Worm (Caenorhabditis elegans) whole organism, young adult: ENCODE data around the gene daao-1.

Source experiments
- B0035.1 ChIP-seq: sonication (generic microtip); optimal IDR thresholded peaks from 2 replicates; lab custom pipeline; 2016; ENCODE audit warnings: missing genetic modification characterization, mild to moderate bottlenecking, missing compliant biosample characterization, missing genotype, missing genetic modification reagents
- B0261.1 ChIP-seq: sonication (generic microtip); optimal IDR thresholded peaks from 2 replicates; lab custom pipeline; 2016; ENCODE audit warnings: mild to moderate bottlenecking, missing genetic modification characterization, moderate library complexity, missing compliant biosample characterization
- D2030.7 ChIP-seq: fragments of 200-800 bp; sonication (Bioruptor generic); IDR thresholded peaks from 2 replicates; pipeline ENCODE4 v1.3.6; 2022; ENCODE audit warnings: missing genetic modification reagents, missing genetic modification characterization, missing compliant biosample characterization
- F22D6.2 ChIP-seq: sonication (generic microtip); optimal IDR thresholded peaks from 2 replicates; lab custom pipeline; 2016; ENCODE audit warnings: mild to moderate bottlenecking, missing genetic modification characterization, missing compliant biosample characterization
- F23B12.7 ChIP-seq: sonication (generic microtip); optimal IDR thresholded peaks from 2 replicates; lab custom pipeline; 2017; ENCODE audit warnings: missing genetic modification characterization, mild to moderate bottlenecking, missing compliant biosample characterization, antibody characterized with exemption, moderate library complexity; ENCODE audit not compliant: insufficient read depth
- F37B4.10 ChIP-seq: fragments of 200-800 bp; sonication (Bioruptor generic); IDR thresholded peaks from 2 replicates; pipeline ENCODE4 v1.3.6; 2022; ENCODE audit warnings: missing genetic modification characterization, missing compliant biosample characterization
- F57A8.1 ChIP-seq: fragments of 200-800 bp; sonication (Bioruptor generic); optimal IDR thresholded peaks from 2 replicates; lab custom pipeline; 2018; ENCODE audit warnings: mild to moderate bottlenecking, missing genetic modification characterization, moderate library complexity, missing compliant biosample characterization
- K11D2.4 ChIP-seq: fragments of 200-800 bp; sonication (Bioruptor generic); IDR thresholded peaks from 2 replicates; pipeline ENCODE4 v1.3.6; 2022; ENCODE audit warnings: missing genetic modification reagents, missing genetic modification characterization, missing compliant biosample characterization
- T07F8.4 ChIP-seq: sonication (generic microtip); optimal IDR thresholded peaks from 2 replicates; lab custom pipeline; 2016; ENCODE audit warnings: mild to moderate bottlenecking, missing genetic modification characterization, moderate library complexity, missing compliant biosample characterization
- T26A5.8 ChIP-seq: sonication (generic microtip); optimal IDR thresholded peaks from 2 replicates; lab custom pipeline; 2016; ENCODE audit warnings: missing genetic modification characterization, missing compliant biosample characterization
- Y53F4B.3 ChIP-seq: fragments of 200-800 bp; sonication (Bioruptor generic); IDR thresholded peaks from 2 replicates; pipeline ENCODE4 v1.3.6; 2022; ENCODE audit warnings: missing genetic modification reagents, missing genetic modification characterization, missing compliant biosample characterization
- Y53G8AR.9 ChIP-seq: fragments of 200-800 bp; sonication (Bioruptor generic); conservative IDR thresholded peaks from 2 replicates; pipeline ENCODE4 v1.3.6; 2022; ENCODE audit warnings: missing genetic modification reagents, missing genetic modification characterization, missing compliant biosample characterization
- Y56A3A.18 ChIP-seq: fragments of 200-800 bp; sonication (Bioruptor generic); IDR thresholded peaks from 2 replicates; pipeline ENCODE4 v1.3.6; 2022; ENCODE audit warnings: missing genetic modification reagents, missing genetic modification characterization, missing compliant biosample characterization
- Y67H2A.10 ChIP-seq: fragments of 200-800 bp; sonication (Bioruptor generic); conservative IDR thresholded peaks from 2 replicates; pipeline ENCODE4 v1.3.6; 2022; ENCODE audit warnings: missing genetic modification reagents, missing genetic modification characterization, missing compliant biosample characterization
- Y95B8A.8 ChIP-seq: fragments of 200-800 bp; sonication (Bioruptor generic); IDR thresholded peaks from 2 replicates; pipeline ENCODE4 v1.3.6; 2022; ENCODE audit warnings: missing genetic modification reagents, missing genetic modification characterization, missing compliant biosample characterization
- ama-1 ChIP-seq, 3 experiments: fragments of 150-350 bp in 1 of 3; sonication (generic microtip) in 2 of 3; optimal IDR thresholded peaks; 2 replicates each; lab custom pipeline; 2014 to 2018; ENCODE audit warnings: missing biosample characterization in 2 of 3, missing genetic modification characterization in 2 of 3, missing genetic modification reagents in 2 of 3
- aptf-3 ChIP-seq: fragments of 200-800 bp; sonication (Bioruptor generic); IDR thresholded peaks from 2 replicates; pipeline ENCODE4 v1.3.6; 2022; ENCODE audit warnings: missing genetic modification characterization, missing compliant biosample characterization
- athp-1 ChIP-seq: sonication (generic microtip); optimal IDR thresholded peaks from 2 replicates; lab custom pipeline; 2017; ENCODE audit warnings: mild to moderate bottlenecking, missing genetic modification characterization, missing compliant biosample characterization
- cebp-1 ChIP-seq, 2 experiments: fragments of 200-800 bp in 1 of 2; sonication (Bioruptor generic) in 1 of 2; sonication (generic microtip) in 1 of 2; IDR thresholded peaks in 1 of 2; optimal IDR thresholded peaks in 1 of 2; 2 replicates each; pipeline versions ENCODE4 v1.3.6 to Lab custom; 2017 to 2022; ENCODE audit warnings: missing compliant biosample characterization in 2 of 2, missing genetic modification characterization in 2 of 2, mild to moderate bottlenecking in 1 of 2, missing genetic modification reagents in 1 of 2, moderate library complexity in 1 of 2
- chd-7 ChIP-seq: sonication (generic microtip); optimal IDR thresholded peaks from 2 replicates; lab custom pipeline; 2016; ENCODE audit warnings: mild to moderate bottlenecking, missing genetic modification characterization, moderate library complexity, missing compliant biosample characterization
- dpff-1 ChIP-seq: sonication (generic microtip); optimal IDR thresholded peaks from 2 replicates; lab custom pipeline; 2017; ENCODE audit warnings: mild to moderate bottlenecking, missing genetic modification characterization, missing compliant biosample characterization
- dpl-1 ChIP-seq: fragments of 150-350 bp; optimal IDR thresholded peaks from 2 replicates; lab custom pipeline; 2014; ENCODE audit warnings: missing biosample characterization, missing genetic modification reagents, missing genetic modification characterization
- egl-44 ChIP-seq: fragments of 200-800 bp; sonication (Bioruptor generic); IDR thresholded peaks from 2 replicates; pipeline ENCODE4 v1.3.6; 2022; ENCODE audit warnings: missing genetic modification reagents, missing genetic modification characterization, missing compliant biosample characterization
- ets-4 ChIP-seq: fragments of 200-800 bp; sonication (Bioruptor generic); optimal IDR thresholded peaks from 2 replicates; lab custom pipeline; 2018; ENCODE audit warnings: mild to moderate bottlenecking, missing genetic modification characterization, missing compliant biosample characterization
- hlh-12 ChIP-seq: sonication (generic microtip); optimal IDR thresholded peaks from 2 replicates; lab custom pipeline; 2016; ENCODE audit warnings: missing genetic modification characterization, missing compliant biosample characterization
- hsf-1 ChIP-seq: fragments of 200-800 bp; sonication (Bioruptor generic); IDR thresholded peaks from 2 replicates; pipeline ENCODE4 v1.3.6; 2022; ENCODE audit warnings: missing genetic modification reagents, missing genetic modification characterization, missing compliant biosample characterization
- lin-35 ChIP-seq, 3 experiments: fragments of 150-350 bp in 2 of 3; sonication (generic microtip) in 1 of 3; optimal IDR thresholded peaks; 2 replicates each; lab custom pipeline; 2014 to 2018; ENCODE audit warnings: missing biosample characterization in 3 of 3, missing genetic modification characterization in 3 of 3, missing genetic modification reagents in 3 of 3
- lir-1 ChIP-seq: fragments of 200-800 bp; sonication (Bioruptor generic); conservative IDR thresholded peaks from 2 replicates; pipeline ENCODE4 v1.3.6; 2022; ENCODE audit warnings: missing genetic modification reagents, missing genetic modification characterization, missing compliant biosample characterization
- lsl-1 ChIP-seq: fragments of 200-800 bp; sonication (Bioruptor generic); optimal IDR thresholded peaks from 2 replicates; lab custom pipeline; 2018; ENCODE audit warnings: mild to moderate bottlenecking, missing genetic modification characterization, moderate library complexity, missing compliant biosample characterization
- mcd-1 ChIP-seq: fragments of 200-800 bp; sonication (Bioruptor generic); IDR thresholded peaks from 2 replicates; pipeline ENCODE4 v1.3.6; 2022; ENCODE audit warnings: missing genetic modification reagents, missing genetic modification characterization, missing compliant biosample characterization
- mes-4 ChIP-seq: sonication (generic microtip); optimal IDR thresholded peaks from 2 replicates; lab custom pipeline; 2016; ENCODE audit warnings: missing genotype, missing genetic modification characterization, missing compliant biosample characterization
- nhr-179 ChIP-seq: sonication (generic microtip); optimal IDR thresholded peaks from 2 replicates; lab custom pipeline; 2016; ENCODE audit warnings: mild to moderate bottlenecking, missing genetic modification characterization, missing compliant biosample characterization
- nhr-27 ChIP-seq: fragments of 200-800 bp; sonication (Bioruptor generic); optimal IDR thresholded peaks from 2 replicates; lab custom pipeline; 2018; ENCODE audit warnings: mild to moderate bottlenecking, missing genetic modification characterization, moderate library complexity, missing compliant biosample characterization
- nhr-90 ChIP-seq: sonication (generic microtip); optimal IDR thresholded peaks from 2 replicates; lab custom pipeline; 2016; ENCODE audit warnings: missing genotype, mild to moderate bottlenecking, missing genetic modification characterization, missing compliant biosample characterization
- pbrm-1 ChIP-seq: fragments of 200-800 bp; sonication (Bioruptor generic); IDR thresholded peaks from 2 replicates; pipeline ENCODE4 v1.3.6; 2022; ENCODE audit warnings: missing genetic modification reagents, missing genetic modification characterization, missing compliant biosample characterization
- snpc-1.3 ChIP-seq: sonication (generic microtip); optimal IDR thresholded peaks from 2 replicates; lab custom pipeline; 2017; ENCODE audit warnings: missing genetic modification characterization, mild to moderate bottlenecking, missing compliant biosample characterization, antibody characterized with exemption, moderate library complexity, missing genotype, missing genetic modification reagents; ENCODE audit not compliant: insufficient read depth
- snpc-4 ChIP-seq, 5 experiments: fragments of 150-350 bp in 1 of 5; sonication (generic microtip) in 4 of 5; optimal IDR thresholded peaks; 2 replicates each; lab custom pipeline; 2014 to 2018; ENCODE audit warnings: missing genetic modification characterization in 5 of 5, missing biosample characterization in 3 of 5, antibody characterized with exemption in 2 of 5, mild to moderate bottlenecking in 2 of 5, missing compliant biosample characterization in 2 of 5, missing genotype in 2 of 5, moderate library complexity in 2 of 5, missing genetic modification reagents in 1 of 5
- somi-1 ChIP-seq: fragments of 200-800 bp; sonication (Bioruptor generic); optimal IDR thresholded peaks from 2 replicates; lab custom pipeline; 2018; ENCODE audit warnings: mild to moderate bottlenecking, missing genetic modification characterization, missing compliant biosample characterization
- tbx-9 ChIP-seq: sonication (generic microtip); optimal IDR thresholded peaks from 2 replicates; lab custom pipeline; 2016; ENCODE audit warnings: borderline replicate concordance, missing genetic modification characterization, inconsistent platforms, missing compliant biosample characterization
- unc-130 ChIP-seq: sonication (generic microtip); optimal IDR thresholded peaks from 2 replicates; lab custom pipeline; 2016; ENCODE audit warnings: missing genetic modification reagents, missing genetic modification characterization, missing compliant biosample characterization
- zfh-2 ChIP-seq: fragments of 200-800 bp; sonication (Bioruptor generic); conservative IDR thresholded peaks from 2 replicates; pipeline ENCODE4 v1.3.6; 2022; ENCODE audit warnings: missing genetic modification reagents, missing genetic modification characterization, missing compliant biosample characterization
- zim-3 ChIP-seq: sonication (generic microtip); optimal IDR thresholded peaks from 2 replicates; lab custom pipeline; 2017; ENCODE audit warnings: mild to moderate bottlenecking, missing genetic modification characterization, moderate library complexity, missing compliant biosample characterization
- ztf-22 ChIP-seq: fragments of 200-800 bp; sonication (Bioruptor generic); optimal IDR thresholded peaks from 2 replicates; lab custom pipeline; 2018; ENCODE audit warnings: mild to moderate bottlenecking, missing genetic modification characterization, moderate library complexity, missing compliant biosample characterization
- ztf-3 ChIP-seq: fragments of 200-800 bp; sonication (Bioruptor generic); optimal IDR thresholded peaks from 2 replicates; lab custom pipeline; 2018; ENCODE audit warnings: mild to moderate bottlenecking, missing genetic modification characterization, missing compliant biosample characterization

daao-1 gene

ce11 chrIV:2601988-2602861 lies 11.8 kb upstream of the daao-1 start (continued):
- TF ChIP-seq F22D6.2 (peak; percentile 94), zfh-2 (GFP tag; lab: Robert Waterston, UW) (peak; percentile 92), lir-1 (peak; percentile 96), hsf-1 (GFP tag; lab: Robert Waterston, UW) (peak; percentile 73), Y67H2A.10 (GFP tag; lab: Robert Waterston, UW) (peak; percentile 98), F23B12.7 (tag; lab: Kevin White, UChicago) (peak; percentile 53), lsl-1 (GFP tag; lab: Kevin White, UChicago) (peak; percentile 22), snpc-4 (GFP tag; optimal IDR thresholded peaks at IDR 0.05; lab: Kevin White, UChicago) (no peak), snpc-4 (tag; optimal IDR thresholded peaks at IDR 0.05; lab: Kevin White, UChicago) (peak; percentile 59 to 88 (median 81)), mes-4 (tag; lab: Kevin White, UChicago) (no peak), F37B4.10 (GFP tag; lab: Robert Waterston, UW) (peak; percentile 97), pbrm-1 (peak; percentile 96), unc-130 (GFP tag; lab: Kevin White, UChicago) (no peak), Y95B8A.8 (GFP tag; lab: Robert Waterston, UW) (peak; percentile 90), snpc-1.3 (tag; lab: Kevin White, UChicago) (no peak), nhr-179 (tag; lab: Kevin White, UChicago) (no peak), K11D2.4 (GFP tag; lab: Robert Waterston, UW) (peak; percentile 97), ets-4 (peak; percentile 90), Y53F4B.3 (GFP tag; lab: Robert Waterston, UW) (no peak), lin-35 (GFP tag; optimal IDR thresholded peaks at IDR 0.05; lab: Kevin White, UChicago) (peak in 1 of 3 experiments; percentile 87), Y53G8AR.9 (GFP tag; lab: Robert Waterston, UW) (peak; percentile 97), somi-1 (GFP tag; lab: Kevin White, UChicago) (peak; percentile 99), cebp-1 (GFP tag; IDR thresholded peaks at IDR 0.05; lab: Robert Waterston, UW) (peak; percentile 89), cebp-1 (tag; optimal IDR thresholded peaks at IDR 0.05; lab: Kevin White, UChicago) (peak; percentile 97), ama-1 (optimal IDR thresholded peaks at IDR 0.05; lab: Kevin White, UChicago) (peak; percentile 40), ama-1 (GFP tag; optimal IDR thresholded peaks at IDR 0.05; lab: Kevin White, UChicago) (no peak), ztf-22 (peak; percentile 92), Y56A3A.18 (GFP tag; lab: Robert Waterston, UW) (peak; percentile 96), chd-7 (peak; percentile 98), F57A8.1 (GFP tag; lab: Kevin White, UChicago) (no peak), egl-44 (peak; percentile 93), B0035.1 (tag; lab: Kevin White, UChicago) (peak; percentile 91), aptf-3 (GFP tag; lab: Robert Waterston, UW) (0 out of 2 replicates have a peak, but pooled peaks have one; percentile 27), dpl-1 (GFP tag; lab: Kevin White, UChicago) (peak; percentile 8), zim-3 (tag; lab: Kevin White, UChicago) (peak; percentile 19)

ce11 chrIV:2602862-2603189 lies 11.2 kb upstream of the daao-1 start:
- TF ChIP-seq T07F8.4 (tag; lab: Kevin White, UChicago) (no peak), B0261.1 (no peak), ama-1 (optimal IDR thresholded peaks at IDR 0.05; lab: Kevin White, UChicago) (no peak), ama-1 (GFP tag; optimal IDR thresholded peaks at IDR 0.05; lab: Kevin White, UChicago) (no peak), tbx-9 (no peak), dpff-1 (tag; lab: Kevin White, UChicago) (no peak), snpc-1.3 (tag; lab: Kevin White, UChicago) (no peak), athp-1 (peak; percentile 21), ztf-3 (GFP tag; lab: Kevin White, UChicago) (no peak), chd-7 (peak; percentile 77), T26A5.8 (tag; lab: Kevin White, UChicago) (no peak), F37B4.10 (GFP tag; lab: Robert Waterston, UW) (no peak), D2030.7 (peak; percentile 51; the same call in 1 of the 2 replicates), nhr-90 (tag; lab: Kevin White, UChicago) (no peak), nhr-27 (tag; lab: Kevin White, UChicago) (no peak), mcd-1 (GFP tag; lab: Robert Waterston, UW) (peak; percentile 46; the same call in 1 of the 2 replicates), egl-44 (0 out of 2 replicates have a peak, but pooled peaks have one; percentile 14), hlh-12 (no peak), F57A8.1 (GFP tag; lab: Kevin White, UChicago) (no peak)
